Worm (Caenorhabditis elegans): ENCODE data around the gene F36H5.10.

F36H5.10 gene

ce11 chrII:1784799-1785198, 27.7 kb downstream of the F36H5.10 start, which contains the start of gene C08F1.11:
C08F1.11 (minus strand) TSS chrII:1784899.
- TF ChIP-seq him-1 (tag; optimal IDR thresholded peaks at IDR 0.05) (no peak), W03F9.2 (tag; optimal IDR thresholded peaks at IDR 0.05) (no peak), dao-5 (tag; optimal IDR thresholded peaks at IDR 0.05) (no peak)

ce11 chrII:1786209-1786608, 29.1 kb downstream of the F36H5.10 start, which contains the start of gene C08F1.10:
C08F1.10 (minus strand) TSS chrII:1786309.
- TF ChIP-seq W03F9.2 (tag; optimal IDR thresholded peaks at IDR 0.05) (no peak), dao-5 (tag; optimal IDR thresholded peaks at IDR 0.05) (no peak), him-1 (tag; optimal IDR thresholded peaks at IDR 0.05) (no peak)

- TF ChIP-seq W03F9.2 (tag; optimal IDR thresholded peaks at IDR 0.05) = no peak
- TF ChIP-seq dao-5 (tag; optimal IDR thresholded peaks at IDR 0.05) = no peak
- TF ChIP-seq him-1 (tag; optimal IDR thresholded peaks at IDR 0.05) = no peak
Observed at ce11 chrII:1787208-1787607, 30.1 kb downstream of the F36H5.10 start.

ce11 chrII:1788087-1788486, 31.0 kb downstream of the F36H5.10 start, which contains the start of the genes C08F1.6 and fbxb-13:
C08F1.6 (minus strand) TSS chrII:1788187.
fbxb-13 (plus strand) TSS chrII:1788277.
- TF ChIP-seq W03F9.2 (tag; optimal IDR thresholded peaks at IDR 0.05) (no peak), him-1 (tag; optimal IDR thresholded peaks at IDR 0.05) (no peak), dao-5 (tag; optimal IDR thresholded peaks at IDR 0.05) (no peak)

ce11 chrII:1806358-1806757, 49.2 kb downstream of the F36H5.10 start, which contains the start of gene C08F1.12:
C08F1.12 (minus strand) TSS chrII:1806458.
- no peak for TF ChIP-seq W03F9.2 (tag; optimal IDR thresholded peaks at IDR 0.05)
- TF ChIP-seq him-1 (tag; optimal IDR thresholded peaks at IDR 0.05) = no peak
- no peak for TF ChIP-seq dao-5 (tag; optimal IDR thresholded peaks at IDR 0.05)

Measured in whole organism, L4/young adult.